Fruit fly (Drosophila melanogaster) whole organism: ENCODE measurements around the gene CG14043.

ENCODE experiments used
- CG8478 ChIP-seq: fragments of >200 bp; optimal IDR thresholded peaks from 2 replicates; lab custom pipeline; 2018; ENCODE audit warnings: inconsistent platforms
- Dll ChIP-seq: fragments of >200 bp; optimal IDR thresholded peaks from 2 replicates; lab custom pipeline; 2017
- EcR ChIP-seq, 2 experiments: fragments of >200 bp; optimal IDR thresholded peaks; 2 replicates each; lab custom pipeline; 2017; ENCODE audit warnings: missing biosample characterization in 2 of 2, missing genetic modification characterization in 2 of 2, missing genetic modification reagents in 2 of 2
- pan ChIP-seq: fragments of >200 bp; optimal IDR thresholded peaks from 2 replicates; lab custom pipeline; 2017
- psq ChIP-seq: fragments of >200 bp; optimal IDR thresholded peaks from 2 replicates; lab custom pipeline; 2017
- usp ChIP-seq: fragments of >200 bp; optimal IDR thresholded peaks from 2 replicates; lab custom pipeline; 2017; ENCODE audit warnings: missing biosample characterization, missing genetic modification characterization, mixed read lengths

Gene CG14043

dm6 chr2L:5020479-5020878, 49.0 kb downstream of the CG14043 start:
- no peak for TF ChIP-seq CG8478 (lab: Kevin White, UChicago)

DNA sequence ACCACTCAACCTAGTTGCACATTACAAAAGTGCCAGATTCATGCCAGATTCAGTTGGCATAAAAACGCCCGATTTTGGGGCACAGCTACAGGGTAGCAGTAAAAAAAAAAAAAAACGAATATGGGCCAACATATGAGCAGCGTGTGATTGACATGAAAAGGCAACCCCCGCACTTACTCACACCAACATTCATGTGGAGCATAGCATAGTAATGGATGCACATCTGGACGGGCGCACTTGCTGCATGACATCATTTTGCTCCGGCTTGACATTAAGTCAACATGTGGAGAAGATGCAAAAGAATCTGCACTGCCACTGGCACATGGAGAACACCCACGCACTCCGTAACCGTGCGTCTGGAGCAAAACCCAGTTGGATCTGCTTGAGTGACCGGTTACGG, 51.1 kb downstream of the CG14043 start:
- TF ChIP-seq EcR (GFP tag; optimal IDR thresholded peaks at IDR 0.05; lab: Kevin White, UChicago) (no peak), CG8478 (lab: Kevin White, UChicago) (no peak), Dll (no peak), psq (lab: Kevin White, UChicago) (no peak), usp (GFP tag; lab: Kevin White, UChicago) (no peak), pan (lab: Kevin White, UChicago) (no peak)
